Fruit fly (Drosophila melanogaster): ENCODE results near the gene CG11857.

CG11857 gene

dm6 chr3R:25232271-25232989 lies 26.3 kb upstream of the CG11857 start, which contains the start of gene Cad96Cb (continued):
- 0 out of 2 replicates have a peak, but pooled peaks have one; percentile 46 for TF ChIP-seq esg (GFP tag; conservative IDR thresholded peaks at IDR 0.05)
- TF ChIP-seq row (GFP tag; IDR thresholded peaks at IDR 0.05) = peak; percentile 66; the same call in 2 of the 3 replicates
- no peak for TF ChIP-seq ham (GFP tag; IDR thresholded peaks at IDR 0.05)
- TF ChIP-seq bbx (GFP tag; IDR thresholded peaks at IDR 0.05; ENCODE audit: partially characterized antibody) = no peak
- peak; percentile 67 for TF ChIP-seq Nf-YB (GFP tag; optimal IDR thresholded peaks at IDR 0.05)

DNA sequence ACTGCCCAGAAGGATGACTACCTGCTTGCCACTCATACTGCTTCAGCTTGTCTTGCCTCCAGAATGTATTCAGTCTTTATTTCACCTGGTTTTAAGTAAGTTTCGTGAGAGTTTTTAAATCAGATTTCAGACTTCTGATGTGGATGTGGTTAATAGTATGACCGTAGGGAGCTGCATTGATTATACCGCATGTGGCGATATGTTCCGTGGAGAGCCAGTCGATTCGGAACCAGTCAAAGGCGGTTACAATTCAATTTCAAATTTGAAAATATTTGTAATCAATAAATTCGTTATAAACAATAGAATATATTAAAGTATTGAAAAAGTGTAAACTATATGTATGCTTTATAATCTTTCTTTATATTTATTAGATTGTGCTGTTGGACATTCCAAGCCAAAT lies 23.3 kb upstream of the CG11857 start, which contains the start of gene Sil1:
Gene Sil1, minus strand, starts transcription at position 168 of the 400 bp plus-strand sequence.
- TF ChIP-seq CG4424 (GFP tag; optimal IDR thresholded peaks at IDR 0.05) (no peak), knrl (GFP tag; IDR thresholded peaks at IDR 0.05; ENCODE audit: partially characterized antibody) (peak; percentile 31; the same call in 1 of the 3 replicates), CG3281 (GFP tag; optimal IDR thresholded peaks at IDR 0.05) (no peak), CG7839 (tag; optimal IDR thresholded peaks at IDR 0.05) (no peak), cg (GFP tag; optimal IDR thresholded peaks at IDR 0.05) (no peak), E2f2 (GFP tag; IDR thresholded peaks at IDR 0.05) (peak; percentile 89), slbo (GFP tag; IDR thresholded peaks at IDR 0.05) (no peak), Bgb (GFP tag; IDR thresholded peaks at IDR 0.05; ENCODE audit: partially characterized antibody) (no peak), Hr39 (optimal IDR thresholded peaks at IDR 0.05) (no peak), pum (GFP tag; optimal IDR thresholded peaks at IDR 0.05) (no peak), CG11695 (GFP tag; IDR thresholded peaks at IDR 0.05) (no peak), CG13287 (GFP tag; IDR thresholded peaks at IDR 0.05; ENCODE audit: partially characterized antibody) (peak; percentile 9; the same call in 1 of the 2 replicates), CG2116 (GFP tag; optimal IDR thresholded peaks at IDR 0.05) (peak; percentile 26), Dp (GFP tag; optimal IDR thresholded peaks at IDR 0.05) (peak; percentile 84), ems (GFP tag; optimal IDR thresholded peaks at IDR 0.05) (no peak), sens-2 (GFP tag; IDR thresholded peaks at IDR 0.05) (no peak), MBD-R2 (GFP tag; IDR thresholded peaks at IDR 0.05) (peak; percentile 32; the same call in 1 of the 2 replicates), BEAF-32 (GFP tag; optimal IDR thresholded peaks at IDR 0.05) (peak; percentile 40), Ets97D (GFP tag; optimal IDR thresholded peaks at IDR 0.05) (peak; percentile 18), Gug (GFP tag; IDR thresholded peaks at IDR 0.05) (no peak), row (GFP tag; IDR thresholded peaks at IDR 0.05) (0 out of 3 replicates have a peak, but pooled peaks have one; percentile 5), CG8478 (optimal IDR thresholded peaks at IDR 0.05) (no peak), CG15011 (GFP tag; optimal IDR thresholded peaks at IDR 0.05) (no peak), CG4617 (GFP tag; optimal IDR thresholded peaks at IDR 0.05; ENCODE audit: borderline replicate concordance) (peak; percentile 33), gfzf (GFP tag; optimal IDR thresholded peaks at IDR 0.05) (peak; percentile 76), CG18476 (GFP tag; optimal IDR thresholded peaks at IDR 0.05) (no peak), bcd (GFP tag; optimal IDR thresholded peaks at IDR 0.05) (no peak), stwl (tag; optimal IDR thresholded peaks at IDR 0.05) (peak; percentile 49), Dref (GFP tag; IDR thresholded peaks at IDR 0.05) (peak; percentile 22; the same call in 1 of the 2 replicates), CG15514 (GFP tag; optimal IDR thresholded peaks at IDR 0.05) (peak; percentile 99), so (GFP tag; IDR thresholded peaks at IDR 0.05) (no peak), fru (optimal IDR thresholded peaks at IDR 0.05) (no peak), ash1 (GFP tag; optimal IDR thresholded peaks at IDR 0.05) (no peak), phol (tag; optimal IDR thresholded peaks at IDR 0.05) (no peak), nom (GFP tag; optimal IDR thresholded peaks at IDR 0.05) (no peak), bbx (GFP tag; IDR thresholded peaks at IDR 0.05; ENCODE audit: partially characterized antibody) (peak; percentile 27; the same call in 1 of the 2 replicates), CG18599 (GFP tag; optimal IDR thresholded peaks at IDR 0.05) (no peak), CG15696 (tag; optimal IDR thresholded peaks at IDR 0.05) (no peak), CG1233 (GFP tag; optimal IDR thresholded peaks at IDR 0.05) (no peak), Myb (GFP tag; optimal IDR thresholded peaks at IDR 0.05) (peak; percentile 93), vvl (GFP tag; IDR thresholded peaks at IDR 0.05) (no peak), zen2 (GFP tag; IDR thresholded peaks at IDR 0.05; ENCODE audit: partially characterized antibody) (no peak), Antp (GFP tag; optimal IDR thresholded peaks at IDR 0.05) (no peak), amos (GFP tag; IDR thresholded peaks at IDR 0.05; ENCODE audit: partially characterized antibody) (peak; percentile 33; the same call in 1 of the 2 replicates)
